Worm (Caenorhabditis elegans) whole organism, mixed stage, embryonic: ENCODE results near the gene K09F5.4.
A peak's percentile ranks its signal among the peaks of the same experiment; 100 is the strongest.
"Not testable (repeated sequence)": the region's sequence is repeated elsewhere in the genome, so short reads cannot be mapped to it uniquely, and the experiment has no call there.

ENCODE experiments used
- M03D4.4 ChIP-seq: sonication (generic microtip); optimal IDR thresholded peaks from 2 replicates; lab custom pipeline; 2017; ENCODE audit warnings: mild to moderate bottlenecking, missing genetic modification characterization, missing compliant biosample characterization
- blmp-1 ChIP-seq: fragments of 150-350 bp; optimal IDR thresholded peaks from 2 replicates; lab custom pipeline; 2014; ENCODE audit warnings: missing biosample characterization, missing genetic modification characterization
- ceh-39 ChIP-seq: fragments of 150-350 bp; optimal IDR thresholded peaks from 2 replicates; lab custom pipeline; 2014; ENCODE audit warnings: missing biosample characterization, missing genetic modification characterization
- ceh-43 ChIP-seq: fragments of 200-800 bp; sonication (Bioruptor generic); optimal IDR thresholded peaks from 2 replicates; lab custom pipeline; 2018; ENCODE audit warnings: mild to moderate bottlenecking, missing genetic modification characterization, moderate library complexity, missing compliant biosample characterization
- ceh-83 ChIP-seq: fragments of 200-800 bp; sonication (Bioruptor generic); optimal IDR thresholded peaks from 2 replicates; lab custom pipeline; 2018; ENCODE audit warnings: mild to moderate bottlenecking, missing genetic modification characterization, missing compliant biosample characterization
- drap-1 ChIP-seq: fragments of 200-800 bp; sonication (Bioruptor generic); optimal IDR thresholded peaks from 3 replicates; lab custom pipeline; 2018; ENCODE audit warnings: mild to moderate bottlenecking, missing genetic modification characterization, missing compliant biosample characterization
- elt-1 ChIP-seq: sonication (generic microtip); optimal IDR thresholded peaks from 2 replicates; lab custom pipeline; 2017; ENCODE audit warnings: missing genetic modification characterization, mild to moderate bottlenecking, missing compliant biosample characterization, antibody characterized with exemption, moderate library complexity, borderline replicate concordance; ENCODE audit not compliant: insufficient read depth
- elt-3 ChIP-seq: fragments of 150-350 bp; optimal IDR thresholded peaks from 2 replicates; lab custom pipeline; 2014; ENCODE audit warnings: missing biosample characterization, missing genetic modification characterization
- flh-1 ChIP-seq: fragments of 200-800 bp; sonication (Bioruptor generic); optimal IDR thresholded peaks from 2 replicates; lab custom pipeline; 2018; ENCODE audit warnings: mild to moderate bottlenecking, missing genetic modification characterization, moderate library complexity, missing compliant biosample characterization
- hlh-1 ChIP-seq: fragments of 150-350 bp; optimal IDR thresholded peaks from 2 replicates; lab custom pipeline; 2014; ENCODE audit warnings: missing biosample characterization, missing genetic modification reagents, missing genetic modification characterization
- lin-13 ChIP-seq: fragments of 150-350 bp; optimal IDR thresholded peaks from 2 replicates; lab custom pipeline; 2014; ENCODE audit warnings: missing biosample characterization, missing genetic modification characterization
- lsy-2 ChIP-seq: fragments of 150-350 bp; optimal IDR thresholded peaks from 2 replicates; lab custom pipeline; 2014; ENCODE audit warnings: missing biosample characterization, missing genetic modification characterization
- mep-1 ChIP-seq: fragments of 150-350 bp; optimal IDR thresholded peaks from 2 replicates; lab custom pipeline; 2017; ENCODE audit warnings: missing biosample characterization, missing genetic modification reagents, missing genetic modification characterization, inconsistent platforms
- mls-2 ChIP-seq: sonication (generic microtip); optimal IDR thresholded peaks from 2 replicates; lab custom pipeline; 2016; ENCODE audit warnings: mild to moderate bottlenecking, missing genetic modification characterization, moderate library complexity, missing compliant biosample characterization
- pha-4 ChIP-seq: fragments of 150-350 bp; optimal IDR thresholded peaks from 2 replicates; lab custom pipeline; 2018; ENCODE audit warnings: missing biosample characterization, missing genetic modification reagents, missing genetic modification characterization
- sem-2 ChIP-seq: fragments of 200-800 bp; sonication (Bioruptor generic); optimal IDR thresholded peaks from 2 replicates; lab custom pipeline; 2018; ENCODE audit warnings: mild to moderate bottlenecking, missing genetic modification characterization, missing compliant biosample characterization
- snpc-4 ChIP-seq: fragments of 150-350 bp; optimal IDR thresholded peaks from 2 replicates; lab custom pipeline; 2014; ENCODE audit warnings: missing biosample characterization, missing genetic modification characterization
- sptf-1 ChIP-seq: sonication (generic microtip); optimal IDR thresholded peaks from 2 replicates; lab custom pipeline; 2017; ENCODE audit warnings: mild to moderate bottlenecking, missing genetic modification characterization, moderate library complexity, missing compliant biosample characterization
- tbx-8 ChIP-seq: fragments of 200-800 bp; sonication (Bioruptor generic); optimal IDR thresholded peaks from 2 replicates; lab custom pipeline; 2018; ENCODE audit warnings: mild to moderate bottlenecking, missing genetic modification characterization, moderate library complexity, missing compliant biosample characterization
- unc-120 ChIP-seq: sonication (generic microtip); optimal IDR thresholded peaks from 2 replicates; lab custom pipeline; 2017; ENCODE audit warnings: missing genetic modification characterization, missing compliant biosample characterization; ENCODE audit not compliant: poor library complexity, severe bottlenecking
- unc-39 ChIP-seq: fragments of 150-350 bp; optimal IDR thresholded peaks from 2 replicates; lab custom pipeline; 2014; ENCODE audit warnings: missing biosample characterization, missing genetic modification characterization
- unc-62 ChIP-seq: fragments of 150-350 bp; optimal IDR thresholded peaks from 2 replicates; lab custom pipeline; 2014; ENCODE audit warnings: missing biosample characterization, missing genetic modification reagents, missing genetic modification characterization
- zip-8 ChIP-seq: fragments of 150-350 bp; optimal IDR thresholded peaks from 2 replicates; lab custom pipeline; 2014; ENCODE audit warnings: missing biosample characterization, missing genetic modification characterization
- ztf-11 ChIP-seq: fragments of 150-350 bp; optimal IDR thresholded peaks from 2 replicates; lab custom pipeline; 2014; ENCODE audit warnings: missing biosample characterization, missing genetic modification characterization

Gene K09F5.4

ce11 chrX:7665401-7665800, 45.1 kb downstream of the K09F5.4 start:
- TF ChIP-seq blmp-1 (tag; lab: Kevin White, UChicago) (peak; percentile 46), elt-1 (tag; lab: Kevin White, UChicago) (no peak), lin-13 (tag; lab: Kevin White, UChicago) (no peak), unc-39 (tag; lab: Kevin White, UChicago) (no peak), zip-8 (tag; lab: Kevin White, UChicago) (no peak), drap-1 (no peak), elt-3 (no peak)

ce11 chrX:7664819-7665218, 45.7 kb downstream of the K09F5.4 start, which contains the start of gene dhs-29:
dhs-29 (minus strand) TSS chrX:7664919.
- TF ChIP-seq zip-8 (tag; lab: Kevin White, UChicago); ceh-83 (GFP tag; lab: Kevin White, UChicago); snpc-4 (tag; lab: Kevin White, UChicago): not testable (repeated sequence)

ce11 chrX:7664419-7664818, 46.1 kb downstream of the K09F5.4 start:
- TF ChIP-seq lsy-2 (tag; lab: Kevin White, UChicago) (no peak), flh-1 (GFP tag; lab: Kevin White, UChicago) (no peak), ceh-43 (GFP tag; lab: Kevin White, UChicago) (no peak), drap-1 (no peak), ceh-39 (no peak), lin-13 (tag; lab: Kevin White, UChicago) (no peak), snpc-4 (tag; lab: Kevin White, UChicago) (no peak), ceh-83 (GFP tag; lab: Kevin White, UChicago) (no peak), sptf-1 (tag; lab: Kevin White, UChicago) (no peak), mls-2 (tag; lab: Kevin White, UChicago) (no peak), M03D4.4 (no peak), zip-8 (tag; lab: Kevin White, UChicago) (no peak), sem-2 (GFP tag; lab: Kevin White, UChicago) (no peak)

- peak; percentile 35 for TF ChIP-seq elt-1 (tag; lab: Kevin White, UChicago)
- no peak for TF ChIP-seq elt-3
These were observed 48.0 kb downstream of the K09F5.4 start for ce11 chrX:7662532-7662931.

ce11 chrX:7661628-7662027, 48.9 kb downstream of the K09F5.4 start:
- TF ChIP-seq hlh-1 (tag; lab: Kevin White, UChicago) (peak; percentile 47), ztf-11 (tag; lab: Kevin White, UChicago) (no peak), pha-4 (tag; lab: Kevin White, UChicago) (peak; percentile 39), mep-1 (tag; lab: Kevin White, UChicago) (peak; percentile 50), lin-13 (tag; lab: Kevin White, UChicago) (no peak), elt-1 (tag; lab: Kevin White, UChicago) (no peak), unc-62 (GFP tag; lab: Kevin White, UChicago) (peak; percentile 28)

- TF ChIP-seq unc-120, result peak; percentile 84
- no peak for TF ChIP-seq mep-1 (tag; lab: Kevin White, UChicago)
- TF ChIP-seq blmp-1 (tag; lab: Kevin White, UChicago), result no peak
- peak; percentile 87 for TF ChIP-seq hlh-1 (tag; lab: Kevin White, UChicago)
- no peak for TF ChIP-seq tbx-8 (GFP tag; lab: Kevin White, UChicago)
These were observed 49.5 kb downstream of the K09F5.4 start, which contains the start of gene pcca-1 for ce11 chrX:7660919-7661557. pcca-1 (minus strand) TSS chrX:7660986.
